Fruit fly (Drosophila melanogaster): ENCODE measurements around the gene CG12986.
A peak's percentile ranks its signal among the peaks of the same experiment; 100 is the strongest.

The CG12986 gene

DNA sequence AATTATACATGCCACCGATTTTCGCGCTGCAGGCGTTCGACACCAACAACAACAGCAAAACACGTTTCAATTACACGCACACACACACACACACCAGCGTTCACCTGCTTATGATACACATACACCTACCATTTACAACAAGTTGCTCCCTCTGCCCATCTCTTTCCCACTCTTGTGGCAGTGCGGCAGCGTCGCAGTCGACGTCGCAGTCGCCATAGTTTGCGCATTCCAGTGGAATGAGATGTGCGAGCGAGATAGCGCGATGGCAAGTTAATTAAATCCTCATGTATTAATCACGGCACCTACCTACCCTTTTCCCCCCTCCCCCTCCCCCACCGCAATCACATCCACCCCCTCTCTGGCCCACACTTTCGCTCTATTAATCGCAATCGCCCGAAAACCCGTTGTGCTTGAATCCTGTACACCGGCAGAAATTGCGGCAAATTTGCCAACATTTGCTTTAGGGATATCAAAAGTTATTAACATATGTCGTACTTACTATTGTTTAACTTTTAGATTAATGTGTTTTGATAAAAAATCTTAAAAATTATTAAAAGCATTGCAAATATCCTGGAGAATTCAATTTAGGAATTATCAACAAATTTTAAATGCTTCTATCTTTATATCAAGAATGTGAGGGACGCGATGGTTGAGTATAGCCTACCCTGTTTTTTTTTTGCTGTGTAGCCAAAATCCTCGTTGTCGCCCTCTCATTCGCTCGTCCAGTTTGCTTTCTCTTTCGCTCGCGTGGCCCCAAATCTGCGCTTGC, 16.9 kb downstream of the CG12986 start (continued):
- TF ChIP-seq odd (GFP tag; optimal IDR thresholded peaks at IDR 0.05) (peak; percentile 1), seq (GFP tag; IDR thresholded peaks at IDR 0.05) (no peak), CG12104 (GFP tag; optimal IDR thresholded peaks at IDR 0.05) (peak; percentile 4), shn (GFP tag; optimal IDR thresholded peaks at IDR 0.05) (no peak), CG4617 (GFP tag; optimal IDR thresholded peaks at IDR 0.05; ENCODE audit: borderline replicate concordance) (no peak), cato (GFP tag; optimal IDR thresholded peaks at IDR 0.05; ENCODE audit: borderline replicate concordance) (no peak), ssp (GFP tag; IDR thresholded peaks at IDR 0.05) (peak; percentile 40; the same call in 1 of the 2 replicates), CG13775 (GFP tag; optimal IDR thresholded peaks at IDR 0.05) (peak; percentile 48), sc (optimal IDR thresholded peaks at IDR 0.05) (no peak), sc (GFP tag; optimal IDR thresholded peaks at IDR 0.05) (no peak), trh (GFP tag; optimal IDR thresholded peaks at IDR 0.05) (no peak), CG10462 (GFP tag; optimal IDR thresholded peaks at IDR 0.05) (no peak), eyg (GFP tag; optimal IDR thresholded peaks at IDR 0.05) (no peak), mam (GFP tag; optimal IDR thresholded peaks at IDR 0.05) (no peak), E2f1 (GFP tag; IDR thresholded peaks at IDR 0.05) (peak; percentile 19; the same call in 1 of the 2 replicates), pb (GFP tag; optimal IDR thresholded peaks at IDR 0.05) (no peak), usp (GFP tag; optimal IDR thresholded peaks at IDR 0.05) (no peak), CG16815 (GFP tag; optimal IDR thresholded peaks at IDR 0.05) (peak; percentile 28), MTF-1 (GFP tag; optimal IDR thresholded peaks at IDR 0.05; ENCODE audit: borderline replicate concordance) (no peak), CG13287 (GFP tag; IDR thresholded peaks at IDR 0.05; ENCODE audit: partially characterized antibody) (no peak), ham (GFP tag; IDR thresholded peaks at IDR 0.05) (no peak), nmo (GFP tag; optimal IDR thresholded peaks at IDR 0.05) (peak; percentile 62), Dad (GFP tag; optimal IDR thresholded peaks at IDR 0.05) (no peak), Sry-β (GFP tag; optimal IDR thresholded peaks at IDR 0.05) (no peak), Dip2 (GFP tag; IDR thresholded peaks at IDR 0.05) (no peak), CG8944 (GFP tag; optimal IDR thresholded peaks at IDR 0.05) (no peak), ftz-f1 (GFP tag; optimal IDR thresholded peaks at IDR 0.05) (no peak), bigmax (GFP tag; optimal IDR thresholded peaks at IDR 0.05) (no peak), klu (GFP tag; IDR thresholded peaks at IDR 0.05) (0 out of 2 replicates have a peak, but pooled peaks have one; percentile 24), Kr (GFP tag; optimal IDR thresholded peaks at IDR 0.05) (no peak), CG3281 (GFP tag; optimal IDR thresholded peaks at IDR 0.05) (no peak), CG10366 (GFP tag; IDR thresholded peaks at IDR 0.05) (no peak; the same call in 1 of the 2 replicates), Hr39 (optimal IDR thresholded peaks at IDR 0.05) (no peak), ab (GFP tag; optimal IDR thresholded peaks at IDR 0.05) (no peak), CTCF (GFP tag; optimal IDR thresholded peaks at IDR 0.05) (no peak), Dip3 (GFP tag; optimal IDR thresholded peaks at IDR 0.05) (no peak), CHES-1-like (GFP tag; optimal IDR thresholded peaks at IDR 0.05) (no peak), nerfin-2 (GFP tag; IDR thresholded peaks at IDR 0.05; ENCODE audit: partially characterized antibody) (no peak), CG18599 (GFP tag; optimal IDR thresholded peaks at IDR 0.05) (peak; percentile 67), CG9215 (GFP tag; IDR thresholded peaks at IDR 0.05) (peak; percentile 40; the same call in 1 of the 2 replicates), HLH54F (GFP tag; optimal IDR thresholded peaks at IDR 0.05) (no peak), BEAF-32 (GFP tag; optimal IDR thresholded peaks at IDR 0.05) (no peak), Lpt (GFP tag; optimal IDR thresholded peaks at IDR 0.05) (no peak), p53 (GFP tag; optimal IDR thresholded peaks at IDR 0.05) (no peak), CG33213 (GFP tag; optimal IDR thresholded peaks at IDR 0.05) (no peak), Six4 (GFP tag; optimal IDR thresholded peaks at IDR 0.05) (no peak), CG15011 (GFP tag; optimal IDR thresholded peaks at IDR 0.05) (peak; percentile 23), Oaz (GFP tag; IDR thresholded peaks at IDR 0.05) (no peak), hbn (GFP tag; IDR thresholded peaks at IDR 0.05; ENCODE audit: partially characterized antibody) (no peak), CG13624 (GFP tag; optimal IDR thresholded peaks at IDR 0.05) (no peak), grn (GFP tag; optimal IDR thresholded peaks at IDR 0.05) (no peak), CG1603 (tag; optimal IDR thresholded peaks at IDR 0.05) (peak; percentile 17)
